Fruit fly (Drosophila melanogaster): Measurements from ENCODE around the gene CG45012.

The CG45012 gene

DNA sequence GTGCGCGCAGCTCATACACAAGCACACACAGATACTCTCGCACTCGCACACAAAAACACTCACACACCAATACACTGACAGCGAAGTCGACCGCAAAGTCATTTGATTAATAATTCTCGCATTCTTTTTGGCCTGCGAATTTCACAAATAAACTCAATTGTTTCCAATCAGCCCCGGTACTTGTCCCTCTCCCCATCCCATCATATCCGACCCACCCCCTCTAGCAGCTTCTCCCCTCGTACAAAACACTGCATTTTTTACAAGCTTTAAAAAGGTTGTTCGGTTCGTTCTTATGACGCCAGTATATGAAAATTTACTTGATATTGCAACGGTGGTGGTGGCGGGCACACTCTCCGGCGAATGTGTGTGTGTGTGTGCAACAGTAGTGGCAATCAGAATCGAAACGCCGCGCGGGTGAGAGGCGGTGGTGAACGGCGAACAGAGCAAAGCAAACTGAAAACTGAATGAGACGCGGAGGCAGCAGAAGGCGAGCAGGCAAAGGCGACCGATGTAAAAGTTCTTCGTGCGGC lies 26.6 kb upstream of the CG45012 start (continued):
- TF ChIP-seq CG4282 (GFP tag; optimal IDR thresholded peaks at IDR 0.05): no peak
- TF ChIP-seq chn (GFP tag; optimal IDR thresholded peaks at IDR 0.05): no peak
- no peak for TF ChIP-seq Hsf (GFP tag; optimal IDR thresholded peaks at IDR 0.05)
- TF ChIP-seq CG9609 (GFP tag; optimal IDR thresholded peaks at IDR 0.05): no peak
- TF ChIP-seq dmrt99B (tag; optimal IDR thresholded peaks at IDR 0.05): no peak
- no peak for TF ChIP-seq CG8359 (GFP tag; optimal IDR thresholded peaks at IDR 0.05; ENCODE audit: borderline replicate concordance)
- peak; percentile 27 for TF ChIP-seq CG17385 (GFP tag; optimal IDR thresholded peaks at IDR 0.05)
- no peak for TF ChIP-seq fu2 (GFP tag; optimal IDR thresholded peaks at IDR 0.05)
- no peak for TF ChIP-seq CG3407 (GFP tag; optimal IDR thresholded peaks at IDR 0.05)
- no peak for TF ChIP-seq luna (GFP tag; optimal IDR thresholded peaks at IDR 0.05)
- TF ChIP-seq CG4617 (GFP tag; optimal IDR thresholded peaks at IDR 0.05; ENCODE audit: borderline replicate concordance): no peak
- peak; percentile 46; the same call in 1 of the 2 replicates for TF ChIP-seq seq (GFP tag; IDR thresholded peaks at IDR 0.05)
- TF ChIP-seq CG9817 (tag; optimal IDR thresholded peaks at IDR 0.05): no peak
- no peak for TF ChIP-seq crc (GFP tag; optimal IDR thresholded peaks at IDR 0.05)
- TF ChIP-seq CG18011 (GFP tag; optimal IDR thresholded peaks at IDR 0.05): no peak
- no peak for TF ChIP-seq stwl (tag; optimal IDR thresholded peaks at IDR 0.05)
- no peak for TF ChIP-seq yki (optimal IDR thresholded peaks at IDR 0.05)
- no peak for TF ChIP-seq CG13624 (GFP tag; optimal IDR thresholded peaks at IDR 0.05)
- no peak for TF ChIP-seq CG10462 (GFP tag; optimal IDR thresholded peaks at IDR 0.05)
- TF ChIP-seq CG4404 (GFP tag; IDR thresholded peaks at IDR 0.05): no peak
- TF ChIP-seq Hmx (GFP tag; optimal IDR thresholded peaks at IDR 0.05): no peak
- TF ChIP-seq CG4328 (GFP tag; optimal IDR thresholded peaks at IDR 0.05): no peak
- TF ChIP-seq crol (GFP tag; IDR thresholded peaks at IDR 0.05): peak; percentile 100
- TF ChIP-seq wor (GFP tag; IDR thresholded peaks at IDR 0.05): no peak
- peak; percentile 71 for TF ChIP-seq run (tag; optimal IDR thresholded peaks at IDR 0.05)
- no peak for TF ChIP-seq CG15696 (tag; optimal IDR thresholded peaks at IDR 0.05)
- no peak for TF ChIP-seq kay (GFP tag; optimal IDR thresholded peaks at IDR 0.05)
- 0 out of 2 replicates have a peak, but pooled peaks have one; percentile 15 for TF ChIP-seq CG6272 (GFP tag; IDR thresholded peaks at IDR 0.05)
- TF ChIP-seq HmgD (GFP tag; optimal IDR thresholded peaks at IDR 0.05): peak; percentile 61
- peak; percentile 19 for TF ChIP-seq Dip3 (GFP tag; optimal IDR thresholded peaks at IDR 0.05)
- no peak for TF ChIP-seq gem (tag; optimal IDR thresholded peaks at IDR 0.05)
- no peak for TF ChIP-seq CG15269 (tag; optimal IDR thresholded peaks at IDR 0.05)
- no peak for TF ChIP-seq gsb (GFP tag; IDR thresholded peaks at IDR 0.05)
- TF ChIP-seq pzg (GFP tag; optimal IDR thresholded peaks at IDR 0.05): peak; percentile 25
- no peak for TF ChIP-seq aop (GFP tag; IDR thresholded peaks at IDR 0.05)
- TF ChIP-seq hkb (optimal IDR thresholded peaks at IDR 0.05): no peak
- no peak for TF ChIP-seq hkb (GFP tag; IDR thresholded peaks at IDR 0.05)
- TF ChIP-seq tin (GFP tag; optimal IDR thresholded peaks at IDR 0.05): no peak
- TF ChIP-seq CG12299 (tag; optimal IDR thresholded peaks at IDR 0.05): no peak
- TF ChIP-seq CG10543 (GFP tag; optimal IDR thresholded peaks at IDR 0.05): peak; percentile 87
- no peak; the same call in 2 of the 3 replicates for TF ChIP-seq row (GFP tag; IDR thresholded peaks at IDR 0.05)
- TF ChIP-seq CG8388 (GFP tag; optimal IDR thresholded peaks at IDR 0.05): no peak
- TF ChIP-seq z (GFP tag; IDR thresholded peaks at IDR 0.05): 0 out of 3 replicates have a peak, but pooled peaks have one; percentile 38
- TF ChIP-seq emc (GFP tag; optimal IDR thresholded peaks at IDR 0.05): no peak
- TF ChIP-seq CG10321 (GFP tag; IDR thresholded peaks at IDR 0.05): no peak
- no peak for TF ChIP-seq CG1024 (GFP tag; IDR thresholded peaks at IDR 0.05)
- no peak for TF ChIP-seq Atf3 (GFP tag; optimal IDR thresholded peaks at IDR 0.05)
- TF ChIP-seq corto (GFP tag; optimal IDR thresholded peaks at IDR 0.05): peak; percentile 24
- TF ChIP-seq oc (tag; optimal IDR thresholded peaks at IDR 0.05): no peak
- no peak for TF ChIP-seq bigmax (GFP tag; optimal IDR thresholded peaks at IDR 0.05)
- TF ChIP-seq cg (GFP tag; optimal IDR thresholded peaks at IDR 0.05): peak; percentile 98

Data from whole organism, embryonic.